Fruit fly (Drosophila melanogaster) whole organism, embryonic: Measurements from ENCODE around the gene CCHa1.

Experiments used
- Atf-2 ChIP-seq: fragments of 200-800 bp; sonication (Bioruptor generic); optimal IDR thresholded peaks from 2 replicates; lab custom pipeline; 2016; ENCODE audit warnings: missing biosample characterization, missing genetic modification characterization
- B-H1 ChIP-seq: fragments of 200-800 bp; sonication (Bioruptor generic); IDR thresholded peaks from 3 replicates; pipeline ENCODE4 v1.3.6; 2022; ENCODE audit warnings: missing biosample characterization, missing genetic modification characterization
- C15 ChIP-seq: fragments of 200-800 bp; sonication (Bioruptor generic); IDR thresholded peaks from 3 replicates; pipeline ENCODE4 v1.3.6; 2022; ENCODE audit warnings: missing biosample characterization, missing genetic modification characterization
- CG10431 ChIP-seq: fragments of 200-800 bp; sonication (Bioruptor generic); optimal IDR thresholded peaks from 3 replicates; lab custom pipeline; 2018; ENCODE audit warnings: missing biosample characterization, mild to moderate bottlenecking, missing genetic modification characterization
- CG10979 ChIP-seq: fragments of 200-800 bp; sonication (Bioruptor generic); optimal IDR thresholded peaks from 2 replicates; lab custom pipeline; 2018; ENCODE audit warnings: missing biosample characterization, mild to moderate bottlenecking, missing genetic modification characterization, moderate library complexity
- CG11456 ChIP-seq: fragments of 200-800 bp; sonication (Bioruptor generic); IDR thresholded peaks from 3 replicates; pipeline ENCODE4 v1.3.6; 2022; ENCODE audit warnings: missing biosample characterization, missing genetic modification characterization
- CG12299 ChIP-seq: fragments of 200-800 bp; sonication (Bioruptor generic); optimal IDR thresholded peaks from 2 replicates; lab custom pipeline; 2018; ENCODE audit warnings: missing biosample characterization, mild to moderate bottlenecking, missing genetic modification characterization
- CG12659 ChIP-seq: fragments of 200-800 bp; sonication (Bioruptor generic); optimal IDR thresholded peaks from 3 replicates; lab custom pipeline; 2017; ENCODE audit warnings: mild to moderate bottlenecking, missing biosample characterization, missing genetic modification reagents, missing genetic modification characterization
- CG1602 ChIP-seq: fragments of 200-800 bp; sonication (Bioruptor generic); optimal IDR thresholded peaks from 3 replicates; lab custom pipeline; 2016; ENCODE audit warnings: missing biosample characterization, missing genetic modification characterization
- CG16815 ChIP-seq: fragments of 200-800 bp; sonication (Bioruptor generic); optimal IDR thresholded peaks from 3 replicates; lab custom pipeline; 2017; ENCODE audit warnings: missing biosample characterization, mild to moderate bottlenecking, missing genetic modification characterization
- CG17361 ChIP-seq: fragments of 200-800 bp; sonication (Bioruptor generic); IDR thresholded peaks from 3 replicates; pipeline ENCODE4 v1.3.6; 2022; ENCODE audit warnings: missing biosample characterization, missing genetic modification characterization
- CG1792 ChIP-seq: fragments of 200-800 bp; sonication (Bioruptor generic); optimal IDR thresholded peaks from 2 replicates; lab custom pipeline; 2016; ENCODE audit warnings: missing biosample characterization, missing genetic modification characterization
- CG18262 ChIP-seq: fragments of 200-800 bp; optimal IDR thresholded peaks from 3 replicates; lab custom pipeline; 2019; ENCODE audit warnings: missing biosample characterization, mild to moderate bottlenecking, missing genetic modification characterization, moderate library complexity
- CG18599 ChIP-seq: fragments of 200-800 bp; sonication (Bioruptor generic); optimal IDR thresholded peaks from 3 replicates; lab custom pipeline; 2017; ENCODE audit warnings: missing biosample characterization, missing genetic modification characterization, mild to moderate bottlenecking, moderate library complexity, missing genetic modification reagents
- CG2889 ChIP-seq: fragments of 200-800 bp; sonication (Bioruptor generic); IDR thresholded peaks from 3 replicates; pipeline ENCODE4 v1.3.6; 2022; ENCODE audit warnings: missing biosample characterization, missing genetic modification characterization
- CG30403 ChIP-seq: fragments of 200-800 bp; sonication (Bioruptor generic); optimal IDR thresholded peaks from 3 replicates; lab custom pipeline; 2016; ENCODE audit warnings: missing biosample characterization, missing genetic modification characterization
- CG4820 ChIP-seq: fragments of 200-800 bp; sonication (Bioruptor generic); optimal IDR thresholded peaks from 3 replicates; lab custom pipeline; 2016; ENCODE audit warnings: missing biosample characterization, missing genetic modification characterization
- CG7556 ChIP-seq: fragments of 200-800 bp; sonication (Bioruptor generic); optimal IDR thresholded peaks from 2 replicates; lab custom pipeline; 2017; ENCODE audit warnings: missing biosample characterization, mild to moderate bottlenecking, missing genetic modification characterization
- CG7963 ChIP-seq: fragments of 200-800 bp; sonication (Bioruptor generic); IDR thresholded peaks from 3 replicates; pipeline ENCODE4 v1.3.6; 2022; ENCODE audit warnings: missing biosample characterization, missing genetic modification characterization; ENCODE audit not compliant: partially characterized antibody
- CHES-1-like ChIP-seq: fragments of 200-800 bp; sonication (Bioruptor generic); optimal IDR thresholded peaks from 2 replicates; lab custom pipeline; 2016; ENCODE audit warnings: missing biosample characterization, missing genetic modification characterization
- Fer1 ChIP-seq: fragments of 200-800 bp; sonication (Bioruptor generic); optimal IDR thresholded peaks from 2 replicates; lab custom pipeline; 2017; ENCODE audit warnings: missing biosample characterization, mild to moderate bottlenecking, missing genetic modification characterization
- Gug ChIP-seq: fragments of 200-800 bp; sonication (Bioruptor generic); IDR thresholded peaks from 4 replicates; pipeline ENCODE4 v1.3.6; 2022; ENCODE audit warnings: missing biosample characterization, missing genetic modification characterization
- H2.0 ChIP-seq: fragments of 200-800 bp; sonication (Bioruptor generic); IDR thresholded peaks from 2 replicates; pipeline ENCODE4 v1.3.6; 2022; ENCODE audit warnings: missing biosample characterization, missing genetic modification characterization
- Hr78 ChIP-seq, 2 experiments: fragments of 200-800 bp in 1 of 2; fragments of >200 bp in 1 of 2; sonication (Bioruptor generic) in 1 of 2; optimal IDR thresholded peaks; 2 replicates each; lab custom pipeline; 2017 to 2019; ENCODE audit warnings: missing biosample characterization in 2 of 2, missing genetic modification characterization in 2 of 2, mild to moderate bottlenecking in 1 of 2, moderate library complexity in 1 of 2
- Kr ChIP-seq: fragments of 200-800 bp; sonication (Bioruptor generic); optimal IDR thresholded peaks from 2 replicates; lab custom pipeline; 2017; ENCODE audit warnings: missing biosample characterization, mild to moderate bottlenecking, missing genetic modification characterization
- NC2β ChIP-seq: fragments of 200-800 bp; sonication (Bioruptor generic); optimal IDR thresholded peaks from 2 replicates; lab custom pipeline; 2016; ENCODE audit warnings: missing biosample characterization, missing genetic modification characterization
- NK7.1 ChIP-seq: fragments of 200-800 bp; sonication (Bioruptor generic); optimal IDR thresholded peaks from 3 replicates; lab custom pipeline; 2016; ENCODE audit warnings: missing biosample characterization, missing genetic modification characterization
- Sin3A ChIP-seq: fragments of >200 bp; optimal IDR thresholded peaks from 2 replicates; lab custom pipeline; 2018
- Six4 ChIP-seq: fragments of 200-800 bp; sonication (Bioruptor generic); optimal IDR thresholded peaks from 2 replicates; lab custom pipeline; 2016; ENCODE audit warnings: missing biosample characterization, missing genetic modification characterization
- Spps ChIP-seq: fragments of 200-800 bp; sonication (Bioruptor generic); optimal IDR thresholded peaks from 2 replicates; lab custom pipeline; 2018; ENCODE audit warnings: missing biosample characterization, mild to moderate bottlenecking, missing genetic modification characterization
- YL-1 ChIP-seq: fragments of 200-800 bp; sonication (Bioruptor generic); optimal IDR thresholded peaks from 3 replicates; lab custom pipeline; 2017; ENCODE audit warnings: missing biosample characterization, mild to moderate bottlenecking, missing genetic modification characterization
- cg ChIP-seq: fragments of 200-800 bp; sonication (Bioruptor generic); optimal IDR thresholded peaks from 3 replicates; lab custom pipeline; 2019; ENCODE audit warnings: missing biosample characterization, mild to moderate bottlenecking, missing genetic modification characterization, moderate library complexity
- crol ChIP-seq: fragments of 200-800 bp; sonication (Bioruptor generic); IDR thresholded peaks from 2 replicates; pipeline ENCODE4 v1.3.6; 2022; ENCODE audit warnings: missing biosample characterization, missing genetic modification characterization
- dan ChIP-seq: fragments of 200-800 bp; sonication (Bioruptor generic); IDR thresholded peaks from 2 replicates; pipeline ENCODE4 v1.3.6; 2022; ENCODE audit warnings: missing biosample characterization, missing genetic modification characterization
- dmrt11E ChIP-seq: fragments of 200-800 bp; sonication (Bioruptor generic); optimal IDR thresholded peaks from 3 replicates; lab custom pipeline; 2018; ENCODE audit warnings: missing biosample characterization, mild to moderate bottlenecking, missing genetic modification characterization, moderate library complexity
- emc ChIP-seq: fragments of 200-800 bp; sonication (Bioruptor generic); optimal IDR thresholded peaks from 2 replicates; lab custom pipeline; 2016; ENCODE audit warnings: missing biosample characterization, missing genetic modification characterization
- gce ChIP-seq: fragments of 200-800 bp; sonication (Bioruptor generic); IDR thresholded peaks from 3 replicates; pipeline ENCODE4 v1.3.6; 2022; ENCODE audit warnings: missing biosample characterization, missing genetic modification characterization
- nerfin-2 ChIP-seq: fragments of 200-800 bp; sonication (Bioruptor generic); IDR thresholded peaks from 2 replicates; pipeline ENCODE4 v1.3.6; 2022; ENCODE audit warnings: missing biosample characterization, missing genetic modification characterization; ENCODE audit not compliant: partially characterized antibody
- onecut ChIP-seq: fragments of 200-800 bp; sonication (Bioruptor generic); IDR thresholded peaks from 2 replicates; pipeline ENCODE4 v1.3.6; 2022; ENCODE audit warnings: missing biosample characterization, missing genetic modification characterization
- pb ChIP-seq: fragments of 200-800 bp; sonication (Bioruptor generic); optimal IDR thresholded peaks from 3 replicates; lab custom pipeline; 2016; ENCODE audit warnings: missing biosample characterization, missing genetic modification characterization
- pnt ChIP-seq: fragments of 200-800 bp; sonication (Bioruptor generic); optimal IDR thresholded peaks from 3 replicates; lab custom pipeline; 2016; ENCODE audit warnings: missing biosample characterization, missing genetic modification characterization
- prd ChIP-seq, 3 experiments: fragments of >200 bp in 2 of 3; fragments of 200-800 bp in 1 of 3; sonication (Bioruptor generic) in 1 of 3; optimal IDR thresholded peaks in 2 of 3; IDR thresholded peaks in 1 of 3; 2 replicates in 2 of 3; 3 replicates in 1 of 3; pipeline versions ENCODE4 v1.3.6 to Lab custom; 2017 to 2022; ENCODE audit warnings: missing biosample characterization in 1 of 3, missing genetic modification characterization in 1 of 3
- rib ChIP-seq: fragments of 200-800 bp; sonication (Bioruptor generic); IDR thresholded peaks from 2 replicates; pipeline ENCODE4 v1.3.6; 2022; ENCODE audit warnings: missing biosample characterization, missing genetic modification characterization
- run ChIP-seq: fragments of 200-800 bp; sonication (Bioruptor generic); optimal IDR thresholded peaks from 3 replicates; lab custom pipeline; 2018; ENCODE audit warnings: missing biosample characterization, mild to moderate bottlenecking, missing genetic modification characterization
- sd ChIP-seq: fragments of 200-800 bp; sonication (Bioruptor generic); optimal IDR thresholded peaks from 3 replicates; lab custom pipeline; 2018; ENCODE audit warnings: missing biosample characterization, mild to moderate bottlenecking, missing genetic modification characterization, moderate library complexity
- tna ChIP-seq: fragments of 200-800 bp; sonication (Bioruptor generic); IDR thresholded peaks from 2 replicates; pipeline ENCODE4 v1.3.6; 2022; ENCODE audit warnings: missing biosample characterization, missing genetic modification characterization; ENCODE audit not compliant: partially characterized antibody
- trem ChIP-seq: fragments of 200-800 bp; optimal IDR thresholded peaks from 3 replicates; lab custom pipeline; 2019; ENCODE audit warnings: missing biosample characterization, mild to moderate bottlenecking, missing genetic modification characterization, moderate library complexity
- wdn ChIP-seq: fragments of 200-800 bp; sonication (Bioruptor generic); IDR thresholded peaks from 2 replicates; pipeline ENCODE4 v1.3.6; 2022; ENCODE audit warnings: missing biosample characterization, missing genetic modification characterization
- zen ChIP-seq: fragments of 200-800 bp; sonication (Bioruptor generic); optimal IDR thresholded peaks from 3 replicates; lab custom pipeline; 2018; ENCODE audit warnings: missing biosample characterization, mild to moderate bottlenecking, missing genetic modification characterization, moderate library complexity
- zfh1 ChIP-seq: fragments of 200-800 bp; sonication (Bioruptor generic); IDR thresholded peaks from 3 replicates; pipeline ENCODE4 v1.3.6; 2022; ENCODE audit warnings: missing biosample characterization, missing genetic modification characterization

CCHa1 gene

dm6 chr3R:14125479-14126121 lies 29.0 kb upstream of the CCHa1 start, which contains the start of the genes 140up and Polr2B (continued):
- no peak for TF ChIP-seq prd (optimal IDR thresholded peaks at IDR 0.05; lab: Kevin White, UChicago)
- TF ChIP-seq prd (GFP tag; IDR thresholded peaks at IDR 0.05; lab: Robert Waterston, UW): peak; percentile 93
- TF ChIP-seq Six4 (GFP tag; lab: Kevin White, UChicago): peak; percentile 89
- TF ChIP-seq run (tag; lab: Kevin White, UChicago): peak; percentile 63
- peak; percentile 90 for TF ChIP-seq CG10979 (tag; lab: Kevin White, UChicago)
- TF ChIP-seq Hr78 (GFP tag; optimal IDR thresholded peaks at IDR 0.05; lab: Kevin White, UChicago): no peak
- no peak for TF ChIP-seq Kr (GFP tag; lab: Kevin White, UChicago)
- TF ChIP-seq CG12659 (GFP tag; lab: Kevin White, UChicago): peak; percentile 95
- TF ChIP-seq Sin3A (lab: Kevin White, UChicago): peak; percentile 29
- TF ChIP-seq cg (GFP tag; lab: Kevin White, UChicago): no peak
- TF ChIP-seq onecut: peak; percentile 75
- TF ChIP-seq crol (GFP tag; lab: Robert Waterston, UW): peak; percentile 64
- TF ChIP-seq CG11456 (GFP tag; lab: Robert Waterston, UW): peak; percentile 94
- TF ChIP-seq trem (tag; lab: Kevin White, UChicago): peak; percentile 94
- peak; percentile 92 for TF ChIP-seq dmrt11E (tag; lab: Kevin White, UChicago)
- TF ChIP-seq zen (tag; lab: Kevin White, UChicago): peak; percentile 93
- peak; percentile 77 for TF ChIP-seq sd (tag; lab: Kevin White, UChicago)
- no peak for TF ChIP-seq nerfin-2 (GFP tag; lab: Robert Waterston, UW)
- peak; percentile 97 for TF ChIP-seq CG30403
- TF ChIP-seq wdn (GFP tag; lab: Robert Waterston, UW): peak; percentile 93
- TF ChIP-seq rib: peak; percentile 92
- TF ChIP-seq B-H1 (GFP tag; lab: Robert Waterston, UW): peak; percentile 87
- peak; percentile 88 for TF ChIP-seq YL-1 (GFP tag; lab: Kevin White, UChicago)
- peak; percentile 42 for TF ChIP-seq pb (GFP tag; lab: Kevin White, UChicago)
- TF ChIP-seq Atf-2 (GFP tag; lab: Kevin White, UChicago): peak; percentile 36
- peak; percentile 84 for TF ChIP-seq Spps (tag; lab: Kevin White, UChicago)
- no peak for TF ChIP-seq CG7963
- peak; percentile 90 for TF ChIP-seq Gug
- TF ChIP-seq C15 (GFP tag; lab: Robert Waterston, UW): peak; percentile 61; the same call in 1 of the 3 replicates
- peak; percentile 47 for TF ChIP-seq CG1792 (GFP tag; lab: Kevin White, UChicago)
- TF ChIP-seq CHES-1-like (GFP tag; lab: Kevin White, UChicago): peak; percentile 76
- peak; percentile 60 for TF ChIP-seq NC2β
- peak; percentile 88 for TF ChIP-seq zfh1
- peak; percentile 89 for TF ChIP-seq CG2889 (GFP tag; lab: Robert Waterston, UW)
- peak; percentile 92 for TF ChIP-seq CG7556 (GFP tag; lab: Kevin White, UChicago)
- peak; percentile 91 for TF ChIP-seq CG4820 (GFP tag; lab: Kevin White, UChicago)
- peak; percentile 94 for TF ChIP-seq CG1602 (GFP tag; lab: Kevin White, UChicago)
- peak; percentile 36 for TF ChIP-seq NK7.1 (GFP tag; lab: Kevin White, UChicago)
- TF ChIP-seq CG16815 (GFP tag; lab: Kevin White, UChicago): peak; percentile 91
- TF ChIP-seq gce (GFP tag; lab: Robert Waterston, UW): peak; percentile 63; the same call in 2 of the 3 replicates
- peak; percentile 86 for TF ChIP-seq CG12299 (tag; lab: Kevin White, UChicago)
- TF ChIP-seq dan (GFP tag; lab: Robert Waterston, UW): peak; percentile 37; the same call in 1 of the 2 replicates
- peak; percentile 95 for TF ChIP-seq CG18599 (GFP tag; lab: Kevin White, UChicago)
- peak; percentile 41 for TF ChIP-seq emc (GFP tag; lab: Kevin White, UChicago)
- peak; percentile 90 for TF ChIP-seq Fer1 (GFP tag; lab: Kevin White, UChicago)
- peak; percentile 87 for TF ChIP-seq H2.0
- TF ChIP-seq CG17361: peak; percentile 97
- no peak for TF ChIP-seq tna
- peak; percentile 92 for TF ChIP-seq CG18262 (tag; lab: Kevin White, UChicago)
- TF ChIP-seq pnt: peak; percentile 81
- peak; percentile 77 for TF ChIP-seq CG10431
